Worm (Caenorhabditis elegans) whole organism, late embryonic: ENCODE results near the gene Y51B9A.14.

ENCODE experiments used
- Y22D7AL.16 ChIP-seq: sonication (generic microtip); optimal IDR thresholded peaks from 2 replicates; lab custom pipeline; 2016; ENCODE audit warnings: missing genetic modification characterization, missing compliant biosample characterization
- ahr-1 ChIP-seq: sonication (generic microtip); optimal IDR thresholded peaks from 2 replicates; lab custom pipeline; 2016; ENCODE audit warnings: missing genetic modification characterization, missing compliant biosample characterization
- dmd-4 ChIP-seq: sonication (generic microtip); optimal IDR thresholded peaks from 2 replicates; lab custom pipeline; 2016; ENCODE audit warnings: borderline replicate concordance, missing genetic modification characterization, missing compliant biosample characterization
- dve-1 ChIP-seq: sonication (generic microtip); optimal IDR thresholded peaks from 2 replicates; lab custom pipeline; 2017; ENCODE audit warnings: antibody characterized with exemption, mild to moderate bottlenecking, missing genetic modification characterization, missing compliant biosample characterization
- fkh-10 ChIP-seq: fragments of 150-350 bp; optimal IDR thresholded peaks from 2 replicates; lab custom pipeline; 2014; ENCODE audit warnings: missing biosample characterization, missing genetic modification reagents, missing genetic modification characterization
- hlh-8 ChIP-seq: sonication (generic microtip); optimal IDR thresholded peaks from 2 replicates; lab custom pipeline; 2016; ENCODE audit warnings: missing genotype, missing genetic modification characterization, missing compliant biosample characterization
- nhr-11 ChIP-seq: fragments of 150-350 bp; optimal IDR thresholded peaks from 2 replicates; lab custom pipeline; 2014; ENCODE audit warnings: missing biosample characterization, missing genetic modification characterization
- ref-2 ChIP-seq: sonication (generic microtip); optimal IDR thresholded peaks from 2 replicates; lab custom pipeline; 2016; ENCODE audit warnings: missing genetic modification characterization, missing compliant biosample characterization
- unc-55 ChIP-seq: sonication (generic microtip); optimal IDR thresholded peaks from 2 replicates; lab custom pipeline; 2017; ENCODE audit warnings: missing biosample characterization, missing genetic modification reagents, missing genetic modification characterization

ce11 chrII:9421969-9422368 is 23.7 kb upstream of the Y51B9A.14 start, which contains the start of gene M176.11:
- TF ChIP-seq fkh-10 (GFP tag; lab: Kevin White, UChicago) (no peak), unc-55 (GFP tag; lab: Kevin White, UChicago) (no peak), hlh-8 (tag; lab: Kevin White, UChicago) (no peak), dve-1 (tag; lab: Kevin White, UChicago) (no peak), Y22D7AL.16 (no peak), ahr-1 (tag; lab: Kevin White, UChicago) (no peak), nhr-11 (tag; lab: Kevin White, UChicago) (no peak), dmd-4 (no peak), ref-2 (tag; lab: Kevin White, UChicago) (no peak)
